Worm (Caenorhabditis elegans): ENCODE measurements around the gene ZK643.6.

ce11 chrIII:8967639-8968038 lies 7.1 kb upstream of the ZK643.6 start, which contains the start of the genes bud-13 and rpap-2:
- TF ChIP-seq pha-4 (tag; optimal IDR thresholded peaks at IDR 0.05): no peak
- no peak for TF ChIP-seq elt-1 (tag; optimal IDR thresholded peaks at IDR 0.05; ENCODE audit: borderline replicate concordance, insufficient read depth)
- TF ChIP-seq unc-39 (tag; optimal IDR thresholded peaks at IDR 0.05): no peak

All from whole organism, mixed stage, embryonic.